Fruit fly (Drosophila melanogaster) whole organism, embryonic: ENCODE measurements around the gene eIF3h.
A peak's percentile ranks its signal among the peaks of the same experiment; 100 is the strongest.

Source experiments
- Asciz ChIP-seq: fragments of 200-800 bp; sonication (Bioruptor generic); optimal IDR thresholded peaks from 2 replicates; lab custom pipeline; 2017; ENCODE audit warnings: missing biosample characterization, mild to moderate bottlenecking, missing genetic modification characterization, missing genetic modification reagents
- Awh ChIP-seq: fragments of 200-800 bp; sonication (Bioruptor generic); IDR thresholded peaks from 2 replicates; pipeline ENCODE4, ENCODE4 v1.3.6; 2022; ENCODE audit warnings: missing biosample characterization, missing genetic modification characterization
- B-H1 ChIP-seq: fragments of 200-800 bp; sonication (Bioruptor generic); IDR thresholded peaks from 3 replicates; pipeline ENCODE4 v1.3.6; 2022; ENCODE audit warnings: missing biosample characterization, missing genetic modification characterization
- CG11247 ChIP-seq: fragments of 200-800 bp; sonication (Bioruptor generic); IDR thresholded peaks from 2 replicates; pipeline ENCODE4 v1.3.6; 2022; ENCODE audit warnings: missing biosample characterization, missing genetic modification characterization
- CG11696 ChIP-seq: fragments of 200-800 bp; sonication (Bioruptor generic); IDR thresholded peaks from 2 replicates; pipeline ENCODE4 v1.3.6; 2022; ENCODE audit warnings: missing biosample characterization, missing genetic modification characterization
- CG11723 ChIP-seq: fragments of 200-800 bp; sonication (Bioruptor generic); optimal IDR thresholded peaks from 2 replicates; lab custom pipeline; 2017; ENCODE audit warnings: missing biosample characterization, mild to moderate bottlenecking, missing genetic modification characterization
- CG12071 ChIP-seq: fragments of 200-800 bp; sonication (Bioruptor generic); optimal IDR thresholded peaks from 3 replicates; lab custom pipeline; 2018; ENCODE audit warnings: missing biosample characterization, mild to moderate bottlenecking, missing genetic modification characterization
- CG13424 ChIP-seq: fragments of 200-800 bp; sonication (Bioruptor generic); optimal IDR thresholded peaks from 2 replicates; lab custom pipeline; 2019; ENCODE audit warnings: missing biosample characterization, mild to moderate bottlenecking, missing genetic modification characterization, moderate library complexity
- CG14860 ChIP-seq: fragments of 200-800 bp; sonication (Bioruptor generic); IDR thresholded peaks from 3 replicates; pipeline ENCODE4 v1.3.6; 2022; ENCODE audit warnings: missing biosample characterization, missing genetic modification characterization; ENCODE audit not compliant: partially characterized antibody
- CG15601 ChIP-seq: fragments of 200-800 bp; sonication (Bioruptor generic); optimal IDR thresholded peaks from 3 replicates; lab custom pipeline; 2019; ENCODE audit warnings: missing biosample characterization, mild to moderate bottlenecking, missing genetic modification characterization, moderate library complexity
- CG15696 ChIP-seq: fragments of 200-800 bp; sonication (Bioruptor generic); optimal IDR thresholded peaks from 2 replicates; lab custom pipeline; 2019; ENCODE audit warnings: missing biosample characterization, mild to moderate bottlenecking, missing genetic modification characterization, moderate library complexity
- CG16815 ChIP-seq: fragments of 200-800 bp; sonication (Bioruptor generic); optimal IDR thresholded peaks from 3 replicates; lab custom pipeline; 2017; ENCODE audit warnings: missing biosample characterization, mild to moderate bottlenecking, missing genetic modification characterization
- CG16863 ChIP-seq: fragments of 200-800 bp; sonication (Bioruptor generic); optimal IDR thresholded peaks from 3 replicates; lab custom pipeline; 2016; ENCODE audit warnings: missing biosample characterization, missing genetic modification characterization
- CG17186 ChIP-seq: fragments of 200-800 bp; sonication (Bioruptor generic); optimal IDR thresholded peaks from 3 replicates; lab custom pipeline; 2017; ENCODE audit warnings: missing biosample characterization, missing genetic modification reagents, missing genetic modification characterization
- CG17612 ChIP-seq: fragments of 200-800 bp; sonication (Bioruptor generic); IDR thresholded peaks from 2 replicates; pipeline ENCODE4 v1.3.6; 2022; ENCODE audit warnings: missing biosample characterization, missing genetic modification characterization
- CG2712 ChIP-seq: fragments of 200-800 bp; optimal IDR thresholded peaks from 3 replicates; lab custom pipeline; 2019; ENCODE audit warnings: missing biosample characterization, mild to moderate bottlenecking, missing genetic modification characterization, moderate library complexity
- CG30431 ChIP-seq: fragments of 200-800 bp; sonication (Bioruptor generic); optimal IDR thresholded peaks from 2 replicates; lab custom pipeline; 2017; ENCODE audit warnings: missing biosample characterization, missing genetic modification characterization
- CG31224 ChIP-seq: fragments of 200-800 bp; sonication (Bioruptor generic); IDR thresholded peaks from 2 replicates; pipeline ENCODE4 v1.3.6; 2022; ENCODE audit warnings: missing biosample characterization, missing genetic modification characterization
- CG31441 ChIP-seq: fragments of 200-800 bp; sonication (Bioruptor generic); IDR thresholded peaks from 2 replicates; pipeline ENCODE4 v1.3.6; 2022; ENCODE audit warnings: missing biosample characterization, missing genetic modification characterization
- CG33213 ChIP-seq: fragments of 200-800 bp; sonication (Bioruptor generic); optimal IDR thresholded peaks from 3 replicates; lab custom pipeline; 2016; ENCODE audit warnings: missing biosample characterization, missing genetic modification characterization
- CG3407 ChIP-seq: fragments of 200-800 bp; sonication (Bioruptor generic); optimal IDR thresholded peaks from 2 replicates; lab custom pipeline; 2018; ENCODE audit warnings: missing biosample characterization, mild to moderate bottlenecking, missing genetic modification characterization
- CG4730 ChIP-seq: fragments of 200-800 bp; sonication (Bioruptor generic); IDR thresholded peaks from 2 replicates; pipeline ENCODE4 v1.3.6; 2022; ENCODE audit warnings: missing biosample characterization, missing genetic modification characterization
- CG6854 ChIP-seq: fragments of 200-800 bp; sonication (Bioruptor generic); optimal IDR thresholded peaks from 3 replicates; lab custom pipeline; 2017; ENCODE audit warnings: missing biosample characterization, mild to moderate bottlenecking, missing genetic modification characterization
- CG7271 ChIP-seq: fragments of 200-800 bp; sonication (Bioruptor generic); optimal IDR thresholded peaks from 2 replicates; lab custom pipeline; 2018; ENCODE audit warnings: missing biosample characterization, mild to moderate bottlenecking, missing genetic modification characterization, moderate library complexity
- CG8359 ChIP-seq: fragments of 200-800 bp; sonication (Bioruptor generic); optimal IDR thresholded peaks from 2 replicates; lab custom pipeline; 2017; ENCODE audit warnings: missing biosample characterization, mild to moderate bottlenecking, missing genetic modification characterization, borderline replicate concordance
- CG9797 ChIP-seq: fragments of 200-800 bp; sonication (Bioruptor generic); optimal IDR thresholded peaks from 3 replicates; lab custom pipeline; 2018; ENCODE audit warnings: missing biosample characterization, mild to moderate bottlenecking, missing genetic modification characterization
- Deaf1 ChIP-seq: fragments of 200-800 bp; optimal IDR thresholded peaks from 3 replicates; lab custom pipeline; 2019; ENCODE audit warnings: missing biosample characterization, mild to moderate bottlenecking, missing genetic modification characterization, moderate library complexity
- H15 ChIP-seq: fragments of 200-800 bp; sonication (Bioruptor generic); IDR thresholded peaks from 3 replicates; pipeline ENCODE4 v1.3.6; 2022; ENCODE audit warnings: missing biosample characterization, missing genetic modification characterization
- HLHmδ ChIP-seq: fragments of 200-800 bp; sonication (Bioruptor generic); optimal IDR thresholded peaks from 2 replicates; lab custom pipeline; 2018; ENCODE audit warnings: missing biosample characterization, mild to moderate bottlenecking, missing genetic modification characterization, moderate library complexity
- Lim3 ChIP-seq: fragments of 200-800 bp; sonication (Bioruptor generic); IDR thresholded peaks from 2 replicates; pipeline ENCODE4 v1.3.6; 2022; ENCODE audit warnings: missing biosample characterization, missing genetic modification characterization
- Neu2 ChIP-seq: fragments of 200-800 bp; sonication (Bioruptor generic); optimal IDR thresholded peaks from 3 replicates; lab custom pipeline; 2016; ENCODE audit warnings: missing biosample characterization, missing genetic modification characterization, borderline replicate concordance
- Sry-δ ChIP-seq: fragments of 200-800 bp; sonication (Bioruptor generic); optimal IDR thresholded peaks from 2 replicates; lab custom pipeline; 2016; ENCODE audit warnings: missing biosample characterization, missing genetic modification characterization
- bowl ChIP-seq: fragments of 200-800 bp; sonication (Bioruptor generic); IDR thresholded peaks from 2 replicates; pipeline ENCODE4 v1.3.6; 2022; ENCODE audit warnings: missing biosample characterization, missing genetic modification characterization
- cato ChIP-seq: fragments of 200-800 bp; sonication (Bioruptor generic); optimal IDR thresholded peaks from 2 replicates; lab custom pipeline; 2016; ENCODE audit warnings: missing biosample characterization, missing genetic modification characterization, borderline replicate concordance
- cg ChIP-seq: fragments of 200-800 bp; sonication (Bioruptor generic); optimal IDR thresholded peaks from 3 replicates; lab custom pipeline; 2019; ENCODE audit warnings: missing biosample characterization, mild to moderate bottlenecking, missing genetic modification characterization, moderate library complexity
- corto ChIP-seq: fragments of 200-800 bp; sonication (Bioruptor generic); optimal IDR thresholded peaks from 2 replicates; lab custom pipeline; 2016; ENCODE audit warnings: missing biosample characterization, mild to moderate bottlenecking, missing genetic modification characterization, moderate library complexity
- dmrt11E ChIP-seq: fragments of 200-800 bp; sonication (Bioruptor generic); optimal IDR thresholded peaks from 3 replicates; lab custom pipeline; 2018; ENCODE audit warnings: missing biosample characterization, mild to moderate bottlenecking, missing genetic modification characterization, moderate library complexity
- hb ChIP-seq: fragments of 200-800 bp; sonication (Bioruptor generic); IDR thresholded peaks from 3 replicates; pipeline ENCODE4 v1.3.6; 2022; ENCODE audit warnings: missing biosample characterization, missing genetic modification characterization; ENCODE audit not compliant: partially characterized antibody
- ken ChIP-seq: fragments of 200-800 bp; sonication (Bioruptor generic); IDR thresholded peaks from 3 replicates; pipeline ENCODE4 v1.3.6; 2022; ENCODE audit warnings: missing biosample characterization, missing genetic modification characterization
- lmd ChIP-seq: fragments of 200-800 bp; sonication (Bioruptor generic); IDR thresholded peaks from 2 replicates; pipeline ENCODE4 v1.3.6; 2022; ENCODE audit warnings: missing biosample characterization, missing genetic modification characterization
- luna ChIP-seq: fragments of 200-800 bp; sonication (Bioruptor generic); optimal IDR thresholded peaks from 2 replicates; lab custom pipeline; 2016; ENCODE audit warnings: missing biosample characterization, missing genetic modification characterization
- onecut ChIP-seq: fragments of 200-800 bp; sonication (Bioruptor generic); IDR thresholded peaks from 2 replicates; pipeline ENCODE4 v1.3.6; 2022; ENCODE audit warnings: missing biosample characterization, missing genetic modification characterization
- pfk ChIP-seq: fragments of 200-800 bp; sonication (Bioruptor generic); optimal IDR thresholded peaks from 2 replicates; lab custom pipeline; 2018; ENCODE audit warnings: missing biosample characterization, mild to moderate bottlenecking, missing genetic modification characterization, moderate library complexity
- psq ChIP-seq: fragments of 200-800 bp; sonication (Bioruptor generic); optimal IDR thresholded peaks from 2 replicates; lab custom pipeline; 2017; ENCODE audit warnings: missing biosample characterization, missing genetic modification characterization
- sisA ChIP-seq: fragments of 200-800 bp; sonication (Bioruptor generic); IDR thresholded peaks from 2 replicates; pipeline ENCODE4 v1.3.6; 2022; ENCODE audit warnings: missing biosample characterization, missing genetic modification characterization
- tll ChIP-seq, 2 experiments: fragments of 200-800 bp in 1 of 2; fragments of >200 bp in 1 of 2; sonication (Bioruptor generic) in 1 of 2; optimal IDR thresholded peaks; 2 replicates each; lab custom pipeline; 2017 to 2019; ENCODE audit warnings: missing biosample characterization in 2 of 2, missing genetic modification characterization in 2 of 2, mild to moderate bottlenecking in 1 of 2, moderate library complexity in 1 of 2
- unc-4 ChIP-seq: fragments of 200-800 bp; sonication (Bioruptor generic); IDR thresholded peaks from 2 replicates; pipeline ENCODE4 v1.3.6; 2022; ENCODE audit warnings: missing biosample characterization, missing genetic modification characterization; ENCODE audit not compliant: partially characterized antibody
- yki ChIP-seq: fragments of >200 bp; optimal IDR thresholded peaks from 3 replicates; lab custom pipeline; 2018

eIF3h gene

dm6 chr2L:5044892-5045619, 7.8 kb downstream of the eIF3h start (continued):
- 0 out of 2 replicates have a peak, but pooled peaks have one; percentile 14 for TF ChIP-seq CG4730
- 0 out of 2 replicates have a peak, but pooled peaks have one; percentile 45 for TF ChIP-seq bowl (GFP tag; lab: Robert Waterston, UW)
- no peak for TF ChIP-seq CG9797 (GFP tag; lab: Kevin White, UChicago)
- TF ChIP-seq CG31441 (GFP tag; lab: Robert Waterston, UW): peak; percentile 83
- peak; percentile 16; the same call in 1 of the 2 replicates for TF ChIP-seq CG11247 (GFP tag; lab: Robert Waterston, UW)
- TF ChIP-seq CG31224 (GFP tag; lab: Robert Waterston, UW): peak; percentile 18; the same call in 1 of the 2 replicates
- TF ChIP-seq CG13424 (tag; lab: Kevin White, UChicago): peak; percentile 70
- peak; percentile 6 for TF ChIP-seq CG11723 (GFP tag; lab: Kevin White, UChicago)
- TF ChIP-seq sisA (GFP tag; lab: Robert Waterston, UW): peak; percentile 35; the same call in 1 of the 2 replicates
- no peak for TF ChIP-seq corto (GFP tag; lab: Kevin White, UChicago)
- TF ChIP-seq CG7271 (tag; lab: Kevin White, UChicago): no peak
- TF ChIP-seq unc-4: no peak
- TF ChIP-seq CG14860 (GFP tag; lab: Robert Waterston, UW): no peak
- TF ChIP-seq CG3407 (GFP tag; lab: Kevin White, UChicago): peak; percentile 21
- TF ChIP-seq CG15601 (tag; lab: Kevin White, UChicago): peak; percentile 18
- TF ChIP-seq ken: peak; percentile 60; the same call in 2 of the 3 replicates
- peak; percentile 24 for TF ChIP-seq Asciz (GFP tag; lab: Kevin White, UChicago)
- no peak for TF ChIP-seq CG12071 (GFP tag; lab: Kevin White, UChicago)
- TF ChIP-seq CG6854: no peak
- no peak for TF ChIP-seq CG30431 (GFP tag; lab: Kevin White, UChicago)
- TF ChIP-seq CG16863: peak; percentile 52
- peak; percentile 65 for TF ChIP-seq Awh (GFP tag; lab: Robert Waterston, UW)
- peak; percentile 33 for TF ChIP-seq onecut (GFP tag; lab: Robert Waterston, UW)
- peak; percentile 31 for TF ChIP-seq dmrt11E (tag; lab: Kevin White, UChicago)
- TF ChIP-seq hb (GFP tag; lab: Robert Waterston, UW): no peak
- no peak for TF ChIP-seq CG17186 (GFP tag; lab: Kevin White, UChicago)
- TF ChIP-seq cg (GFP tag; lab: Kevin White, UChicago): no peak
- no peak for TF ChIP-seq HLHmδ (GFP tag; lab: Kevin White, UChicago)
- no peak for TF ChIP-seq yki (lab: Kevin White, UChicago)
- TF ChIP-seq CG17612: no peak
- TF ChIP-seq cato (GFP tag; lab: Kevin White, UChicago): no peak
- peak; percentile 52 for TF ChIP-seq CG8359 (GFP tag; lab: Kevin White, UChicago)
- TF ChIP-seq tll (GFP tag; optimal IDR thresholded peaks at IDR 0.05; lab: Kevin White, UChicago): no peak
- TF ChIP-seq Neu2 (GFP tag; lab: Kevin White, UChicago): no peak
- TF ChIP-seq CG15696 (tag; lab: Kevin White, UChicago): no peak
- TF ChIP-seq CG33213: peak; percentile 3
- peak; percentile 43; the same call in 1 of the 3 replicates for TF ChIP-seq H15 (GFP tag; lab: Robert Waterston, UW)
- peak; percentile 58 for TF ChIP-seq CG2712 (tag; lab: Kevin White, UChicago)
- TF ChIP-seq psq (GFP tag; lab: Kevin White, UChicago): no peak
- no peak for TF ChIP-seq Sry-δ
- peak; percentile 41; the same call in 1 of the 2 replicates for TF ChIP-seq CG11696 (GFP tag; lab: Robert Waterston, UW)
- peak; percentile 54; the same call in 1 of the 2 replicates for TF ChIP-seq lmd (GFP tag; lab: Robert Waterston, UW)
- peak; percentile 1 for TF ChIP-seq CG16815
- TF ChIP-seq Deaf1 (tag; lab: Kevin White, UChicago): peak; percentile 6
- TF ChIP-seq luna (GFP tag; lab: Kevin White, UChicago): no peak
- 0 out of 3 replicates have a peak, but pooled peaks have one; percentile 10 for TF ChIP-seq B-H1 (GFP tag; lab: Robert Waterston, UW)
- TF ChIP-seq Lim3 (GFP tag; lab: Robert Waterston, UW): no peak
- TF ChIP-seq pfk (GFP tag; lab: Kevin White, UChicago): no peak
